Worm (Caenorhabditis elegans) whole organism, L4/young adult: Measurements from ENCODE around the gene C01B10.6.

Experiments
- W03F9.2 ChIP-seq: fragments of 150-350 bp; optimal IDR thresholded peaks from 2 replicates; lab custom pipeline; 2014; ENCODE audit warnings: missing biosample characterization, missing genetic modification characterization
- dao-5 ChIP-seq: sonication (generic microtip); optimal IDR thresholded peaks from 2 replicates; lab custom pipeline; 2016; ENCODE audit warnings: missing genotype, missing genetic modification characterization, moderate library complexity, missing compliant biosample characterization
- him-1 ChIP-seq: sonication (generic microtip); optimal IDR thresholded peaks from 2 replicates; lab custom pipeline; 2016; ENCODE audit warnings: missing genotype, missing genetic modification reagents, missing genetic modification characterization, missing compliant biosample characterization

Gene C01B10.6

DNA sequence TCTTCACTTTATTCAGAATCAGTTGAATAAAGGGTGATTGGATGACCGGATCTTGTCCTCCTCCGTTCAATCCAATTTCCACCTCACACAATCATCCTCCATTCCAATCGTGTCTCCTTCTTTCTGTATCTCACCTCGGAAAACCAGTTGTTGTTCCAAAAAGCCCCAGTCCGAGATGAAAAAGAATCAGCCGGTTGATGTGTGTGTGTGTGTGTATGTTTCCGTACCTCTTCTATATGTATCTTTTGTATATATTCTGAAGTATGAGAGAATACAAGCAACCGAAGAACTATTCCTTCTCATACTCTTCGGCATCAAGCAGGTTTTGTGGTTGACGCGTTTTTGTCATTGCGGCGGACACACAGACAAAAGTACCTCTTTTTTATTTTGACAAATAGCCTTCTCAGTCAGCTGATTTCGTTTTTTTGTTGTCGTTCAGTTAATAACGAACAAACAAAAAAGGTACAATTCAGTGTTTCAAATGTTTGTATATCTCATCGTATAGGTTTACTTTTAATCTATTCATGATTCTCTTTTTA is 13.8 kb downstream of the C01B10.6 start:
- TF ChIP-seq him-1 (tag; lab: Kevin White, UChicago) (no peak), W03F9.2 (no peak), dao-5 (tag; lab: Kevin White, UChicago) (no peak)

DNA sequence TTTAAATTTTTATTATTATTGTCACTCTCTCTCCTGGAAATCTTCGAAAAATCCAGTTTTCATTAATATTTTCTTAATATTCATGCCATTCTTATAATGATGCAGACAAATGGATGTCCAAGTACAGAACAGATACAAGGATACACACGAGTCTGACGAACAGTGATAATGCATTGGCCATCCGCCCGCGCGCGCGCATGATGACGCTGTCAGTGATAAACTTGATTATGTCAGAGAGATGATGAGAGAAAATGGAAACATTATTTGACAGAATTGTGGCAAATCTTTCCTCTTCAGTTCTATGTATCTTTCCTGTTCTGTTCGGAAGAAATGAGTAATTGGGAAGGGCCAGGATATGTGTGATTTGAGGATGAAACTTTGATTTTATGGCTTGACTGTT is 15.8 kb downstream of the C01B10.6 start:
- TF ChIP-seq him-1 (tag; lab: Kevin White, UChicago) (no peak), dao-5 (tag; lab: Kevin White, UChicago) (no peak), W03F9.2 (no peak)

DNA sequence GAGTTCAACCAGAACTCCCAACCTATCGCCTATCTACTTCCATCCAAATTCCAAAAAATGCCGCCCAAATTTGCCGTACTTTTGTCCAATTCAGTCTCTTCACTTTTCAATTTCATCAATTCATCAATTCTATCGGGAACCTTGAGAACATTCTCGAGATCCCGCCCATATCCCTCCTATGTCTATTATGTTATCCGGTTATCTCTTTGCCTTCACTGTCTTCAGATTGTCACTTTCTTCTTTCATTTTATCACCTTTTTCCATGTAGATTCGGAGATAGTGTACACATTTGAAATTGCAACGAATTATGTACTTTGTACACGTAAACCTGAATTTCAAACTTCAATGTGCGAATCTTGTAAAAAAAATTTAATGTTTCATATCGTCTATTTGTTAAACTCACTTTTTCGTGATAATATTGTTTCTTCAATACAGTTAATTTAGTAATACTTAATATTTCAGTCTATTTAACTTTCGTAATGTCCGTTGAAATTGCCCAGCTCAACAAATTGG is 17.6 kb downstream of the C01B10.6 start, which contains the start of gene C01B10.11:
Gene C01B10.11, plus strand, starts transcription at position 463 of the 513 bp plus-strand sequence.
- TF ChIP-seq him-1 (tag; lab: Kevin White, UChicago) (no peak), dao-5 (tag; lab: Kevin White, UChicago) (no peak), W03F9.2 (no peak)

DNA sequence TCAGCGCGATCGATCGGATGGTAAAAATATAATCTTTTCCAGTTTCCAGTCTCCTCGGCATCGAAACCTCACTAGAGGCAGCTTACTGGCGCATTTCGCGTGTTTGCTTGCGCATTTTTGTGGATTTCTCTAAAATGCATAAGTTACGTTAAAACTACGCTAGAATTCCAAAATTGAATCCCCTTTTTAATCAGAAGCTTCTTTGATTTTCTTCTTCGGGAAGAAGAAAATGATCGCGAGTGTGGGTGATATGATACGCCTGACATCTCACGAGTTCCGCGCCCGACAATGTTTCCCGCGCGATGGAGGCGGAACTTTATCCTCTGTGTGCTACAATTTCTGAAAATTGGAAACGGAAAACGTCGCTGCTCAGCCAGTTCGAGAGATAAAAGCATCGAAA is 24.4 kb downstream of the C01B10.6 start:
- TF ChIP-seq dao-5 (tag; lab: Kevin White, UChicago) (no peak), him-1 (tag; lab: Kevin White, UChicago) (no peak), W03F9.2 (no peak)

DNA sequence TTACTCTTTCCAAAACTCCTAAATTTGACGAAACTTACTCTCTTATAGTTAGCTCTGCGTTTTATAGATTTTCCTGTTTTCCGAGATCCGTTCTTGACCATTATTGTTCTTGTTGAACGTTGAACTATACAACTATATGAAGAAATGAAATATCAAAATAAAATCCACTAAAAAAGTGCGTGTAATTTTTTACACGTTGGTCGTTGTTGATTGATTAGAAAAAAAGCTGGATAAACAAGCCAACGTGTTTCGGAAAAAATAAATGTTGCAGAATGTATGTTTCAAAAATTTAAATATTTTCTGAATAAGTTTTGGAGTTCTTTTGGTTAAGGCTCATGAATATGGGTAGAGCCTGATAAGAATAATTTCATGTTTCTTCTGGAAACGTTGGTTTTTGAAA is 27.9 kb downstream of the C01B10.6 start, which contains the start of gene Y73B6A.1:
Gene Y73B6A.1, minus strand, starts transcription at position 101 of the 400 bp plus-strand sequence.
- TF ChIP-seq W03F9.2: no peak
- TF ChIP-seq dao-5 (tag; lab: Kevin White, UChicago): no peak
- no peak for TF ChIP-seq him-1 (tag; lab: Kevin White, UChicago)
